Fruit fly (Drosophila melanogaster) whole organism, prepupa: ENCODE results near the gene Polr3H.

ENCODE experiments used
- CG10669 ChIP-seq: fragments of 200-800 bp; sonication (Bioruptor generic); optimal IDR thresholded peaks from 3 replicates; lab custom pipeline; 2018; ENCODE audit warnings: missing biosample characterization, mild to moderate bottlenecking, missing genetic modification characterization, moderate library complexity
- CG11294 ChIP-seq: fragments of 200-800 bp; sonication (Bioruptor generic); IDR thresholded peaks from 2 replicates; pipeline ENCODE4 v1.3.6; 2022; ENCODE audit warnings: missing biosample characterization, missing genetic modification characterization
- CG1621 ChIP-seq: fragments of 200-800 bp; sonication (Bioruptor generic); optimal IDR thresholded peaks from 3 replicates; lab custom pipeline; 2018; ENCODE audit warnings: missing biosample characterization, mild to moderate bottlenecking, missing genetic modification characterization
- CG31627 ChIP-seq: fragments of 200-800 bp; sonication (Bioruptor generic); optimal IDR thresholded peaks from 3 replicates; lab custom pipeline; 2016; ENCODE audit warnings: missing biosample characterization, missing genetic modification characterization
- CG32006 ChIP-seq: fragments of 200-800 bp; sonication (Bioruptor generic); optimal IDR thresholded peaks from 3 replicates; lab custom pipeline; 2017; ENCODE audit warnings: missing biosample characterization, mild to moderate bottlenecking, missing genetic modification characterization
- CG34406 ChIP-seq: fragments of 200-800 bp; sonication (Bioruptor generic); optimal IDR thresholded peaks from 3 replicates; lab custom pipeline; 2016; ENCODE audit warnings: missing biosample characterization, missing genetic modification characterization
- CG3919 ChIP-seq: fragments of 200-800 bp; sonication (Bioruptor generic); optimal IDR thresholded peaks from 3 replicates; lab custom pipeline; 2016; ENCODE audit warnings: missing biosample characterization, missing genetic modification characterization
- CG6163 ChIP-seq: fragments of 200-800 bp; sonication (Bioruptor generic); IDR thresholded peaks from 3 replicates; pipeline ENCODE4 v1.3.6; 2022; ENCODE audit warnings: missing biosample characterization, missing genetic modification characterization
- CG6276 ChIP-seq: fragments of 200-800 bp; sonication (Bioruptor generic); optimal IDR thresholded peaks from 2 replicates; lab custom pipeline; 2017; ENCODE audit warnings: missing biosample characterization, mild to moderate bottlenecking, missing genetic modification characterization
- CG6792 ChIP-seq: fragments of 200-800 bp; sonication (Bioruptor generic); optimal IDR thresholded peaks from 3 replicates; lab custom pipeline; 2016; ENCODE audit warnings: missing biosample characterization, missing genetic modification characterization
- CG6808 ChIP-seq: fragments of 200-800 bp; sonication (Bioruptor generic); optimal IDR thresholded peaks from 3 replicates; lab custom pipeline; 2017; ENCODE audit warnings: missing biosample characterization, missing genetic modification characterization, mild to moderate bottlenecking, moderate library complexity, missing genetic modification reagents
- CG6854 ChIP-seq: fragments of 200-800 bp; sonication (Bioruptor generic); optimal IDR thresholded peaks from 2 replicates; lab custom pipeline; 2017; ENCODE audit warnings: missing biosample characterization, mild to moderate bottlenecking, missing genetic modification characterization
- CG7368 ChIP-seq: fragments of 200-800 bp; sonication (Bioruptor generic); optimal IDR thresholded peaks from 3 replicates; lab custom pipeline; 2016; ENCODE audit warnings: missing biosample characterization, missing genetic modification characterization
- CG8119 ChIP-seq: fragments of 200-800 bp; sonication (Bioruptor generic); IDR thresholded peaks from 3 replicates; pipeline ENCODE4 v1.3.6; 2022; ENCODE audit warnings: missing biosample characterization, missing genetic modification characterization
- CG8632 ChIP-seq: fragments of 200-800 bp; sonication (Bioruptor generic); optimal IDR thresholded peaks from 3 replicates; lab custom pipeline; 2016; ENCODE audit warnings: missing biosample characterization, missing genetic modification characterization
- CG9139 ChIP-seq: fragments of 200-800 bp; sonication (Bioruptor generic); optimal IDR thresholded peaks from 3 replicates; lab custom pipeline; 2017; ENCODE audit warnings: missing biosample characterization, mild to moderate bottlenecking, missing genetic modification characterization
- Eip75B ChIP-seq: fragments of 200-800 bp; sonication (Bioruptor generic); optimal IDR thresholded peaks from 3 replicates; lab custom pipeline; 2016; ENCODE audit warnings: missing biosample characterization, missing genetic modification characterization
- Eip93F ChIP-seq: fragments of 200-800 bp; sonication (Bioruptor generic); optimal IDR thresholded peaks from 2 replicates; lab custom pipeline; 2016; ENCODE audit warnings: missing biosample characterization, mild to moderate bottlenecking, missing genetic modification characterization
- Hr39 ChIP-seq: fragments of 200-800 bp; sonication (Bioruptor generic); optimal IDR thresholded peaks from 2 replicates; lab custom pipeline; 2016; ENCODE audit warnings: missing biosample characterization, missing genetic modification characterization
- Hr4 ChIP-seq: fragments of 200-800 bp; sonication (Bioruptor generic); optimal IDR thresholded peaks from 3 replicates; lab custom pipeline; 2016; ENCODE audit warnings: missing biosample characterization, missing genetic modification characterization
- Lpt ChIP-seq: fragments of 200-800 bp; sonication (Bioruptor generic); optimal IDR thresholded peaks from 3 replicates; lab custom pipeline; 2016; ENCODE audit warnings: missing biosample characterization, missing genetic modification characterization
- Met ChIP-seq: fragments of 200-800 bp; sonication (Bioruptor generic); optimal IDR thresholded peaks from 3 replicates; lab custom pipeline; 2016; ENCODE audit warnings: missing biosample characterization, missing genetic modification characterization
- Sox102F ChIP-seq: fragments of 200-800 bp; sonication (Bioruptor generic); optimal IDR thresholded peaks from 2 replicates; lab custom pipeline; 2016; ENCODE audit warnings: missing biosample characterization, mild to moderate bottlenecking, missing genetic modification characterization
- Sox14 ChIP-seq: fragments of 200-800 bp; sonication (Bioruptor generic); optimal IDR thresholded peaks from 3 replicates; lab custom pipeline; 2016; ENCODE audit warnings: missing biosample characterization, missing genetic modification characterization
- Sox15 ChIP-seq: fragments of 200-800 bp; sonication (Bioruptor generic); optimal IDR thresholded peaks from 3 replicates; lab custom pipeline; 2016; ENCODE audit warnings: missing biosample characterization, missing genetic modification characterization
- achi ChIP-seq: fragments of 200-800 bp; sonication (Bioruptor generic); optimal IDR thresholded peaks from 3 replicates; lab custom pipeline; 2016; ENCODE audit warnings: missing biosample characterization, missing genetic modification characterization
- cyc ChIP-seq: fragments of 200-800 bp; sonication (Bioruptor generic); optimal IDR thresholded peaks from 3 replicates; lab custom pipeline; 2016; ENCODE audit warnings: missing biosample characterization, missing genetic modification characterization
- esn ChIP-seq: fragments of 200-800 bp; sonication (Bioruptor generic); optimal IDR thresholded peaks from 2 replicates; lab custom pipeline; 2016; ENCODE audit warnings: missing biosample characterization, mild to moderate bottlenecking, missing genetic modification characterization, moderate library complexity
- fd85E ChIP-seq: fragments of 200-800 bp; sonication (Bioruptor generic); optimal IDR thresholded peaks from 3 replicates; lab custom pipeline; 2016; ENCODE audit warnings: missing biosample characterization, missing genetic modification characterization
- lz ChIP-seq: fragments of 200-800 bp; sonication (Bioruptor generic); optimal IDR thresholded peaks from 3 replicates; lab custom pipeline; 2016; ENCODE audit warnings: missing biosample characterization, missing genetic modification characterization
- svp ChIP-seq: fragments of 200-800 bp; sonication (Bioruptor generic); peaks from one replicate; lab custom pipeline; 2016; ENCODE audit warnings: missing biosample characterization, missing genetic modification characterization
- vri ChIP-seq: fragments of 200-800 bp; sonication (Bioruptor generic); optimal IDR thresholded peaks from 3 replicates; lab custom pipeline; 2016; ENCODE audit warnings: missing biosample characterization, mild to moderate bottlenecking, missing genetic modification characterization

The Polr3H gene

dm6 chr3L:11696294-11697116 is 47.9 kb downstream of the Polr3H start, which contains the start of gene Dph1 (continued):
- TF ChIP-seq CG6163 (GFP tag; lab: Robert Waterston, UW) (peak; percentile 96), Sox14 (GFP tag; lab: Kevin White, UChicago) (peak; percentile 93), fd85E (GFP tag; lab: Kevin White, UChicago) (peak; percentile 88), CG34406 (peak; percentile 84), Sox102F (GFP tag; lab: Kevin White, UChicago) (peak; percentile 92), achi (GFP tag; lab: Kevin White, UChicago) (peak; percentile 90), cyc (GFP tag; lab: Kevin White, UChicago) (peak; percentile 86), Sox15 (GFP tag; lab: Kevin White, UChicago) (peak; percentile 85), CG6276 (GFP tag; lab: Kevin White, UChicago) (peak; percentile 95), CG6808 (peak; percentile 88), svp (peak; percentile 97), Eip93F (GFP tag; lab: Kevin White, UChicago) (peak; percentile 19), CG6854 (GFP tag; lab: Kevin White, UChicago) (peak; percentile 87), esn (GFP tag; lab: Kevin White, UChicago) (peak; percentile 94), Hr39 (GFP tag; lab: Kevin White, UChicago) (peak; percentile 89), vri (peak; percentile 95), CG8632 (GFP tag; lab: Kevin White, UChicago) (peak; percentile 88), Eip75B (GFP tag; lab: Kevin White, UChicago) (peak; percentile 91), CG7368 (GFP tag; lab: Kevin White, UChicago) (peak; percentile 95), CG1621 (tag; lab: Kevin White, UChicago) (peak; percentile 93), Met (GFP tag; lab: Kevin White, UChicago) (peak; percentile 94), CG3919 (GFP tag; lab: Kevin White, UChicago) (peak; percentile 93), Lpt (GFP tag; lab: Kevin White, UChicago) (peak; percentile 90), CG10669 (peak; percentile 92), CG8119 (GFP tag; lab: Robert Waterston, UW) (peak; percentile 93), CG9139 (GFP tag; lab: Kevin White, UChicago) (peak; percentile 92), Hr4 (peak; percentile 92), CG11294 (GFP tag; lab: Robert Waterston, UW) (peak; percentile 79; the same call in 1 of the 2 replicates), CG31627 (peak; percentile 90), CG32006 (GFP tag; lab: Kevin White, UChicago) (peak; percentile 94)

dm6 chr3L:11699163-11699562 is 50.6 kb downstream of the Polr3H start, which contains the start of gene Dnai2:
Dnai2 (minus strand) TSS chr3L:11699263.
- TF ChIP-seq Met (GFP tag; lab: Kevin White, UChicago): no peak
- no peak for TF ChIP-seq Eip75B (GFP tag; lab: Kevin White, UChicago)
- no peak for TF ChIP-seq Eip93F (GFP tag; lab: Kevin White, UChicago)
- TF ChIP-seq lz (GFP tag; lab: Kevin White, UChicago): no peak
- no peak for TF ChIP-seq Hr39 (GFP tag; lab: Kevin White, UChicago)
- TF ChIP-seq CG6792 (GFP tag; lab: Kevin White, UChicago): no peak
